Fruit fly (Drosophila melanogaster) whole organism, wandering third instar larva: ENCODE data around the gene Est-P.

Experiments used
- Abd-B ChIP-seq: fragments of >200 bp; optimal IDR thresholded peaks from 2 replicates; lab custom pipeline; 2017; ENCODE audit warnings: missing biosample characterization, missing genetic modification characterization
- CG32264 ChIP-seq: fragments of 200-800 bp; sonication (Bioruptor generic); optimal IDR thresholded peaks from 2 replicates; lab custom pipeline; 2016; ENCODE audit warnings: missing biosample characterization, missing genetic modification characterization
- CG9705 ChIP-seq: fragments of 200-800 bp; sonication (Bioruptor generic); optimal IDR thresholded peaks from 2 replicates; lab custom pipeline; 2018; ENCODE audit warnings: missing biosample characterization, mild to moderate bottlenecking, missing genetic modification characterization
- CrebA ChIP-seq: fragments of 200-800 bp; sonication (Bioruptor generic); optimal IDR thresholded peaks from 2 replicates; lab custom pipeline; 2016; ENCODE audit warnings: missing biosample characterization, mild to moderate bottlenecking, missing genetic modification characterization, borderline replicate concordance
- Dfd ChIP-seq: fragments of >200 bp; optimal IDR thresholded peaks from 2 replicates; lab custom pipeline; 2017; ENCODE audit warnings: missing biosample characterization, missing genetic modification characterization
- Dif ChIP-seq: fragments of 200-275, 200-300 bp; sonication (Bioruptor generic); optimal IDR thresholded peaks from 2 replicates; lab custom pipeline; 2018; ENCODE audit warnings: missing biosample characterization, missing genetic modification characterization; ENCODE audit not compliant: partially characterized antibody
- HLH106 ChIP-seq: fragments of 200-800 bp; optimal IDR thresholded peaks from 3 replicates; lab custom pipeline; 2019; ENCODE audit warnings: missing biosample characterization, mild to moderate bottlenecking, missing genetic modification characterization, moderate library complexity
- Hr78 ChIP-seq: fragments of >200 bp; optimal IDR thresholded peaks from 2 replicates; lab custom pipeline; 2017; ENCODE audit warnings: missing biosample characterization, missing genetic modification characterization
- Jra ChIP-seq: sonication (Bioruptor generic); optimal IDR thresholded peaks from 2 replicates; lab custom pipeline; 2016; ENCODE audit warnings: missing biosample characterization, missing genetic modification characterization
- Mio ChIP-seq: sonication (Bioruptor generic); optimal IDR thresholded peaks from 2 replicates; lab custom pipeline; 2016; ENCODE audit warnings: missing biosample characterization, missing genetic modification characterization
- Myc ChIP-seq: fragments of >200 bp; optimal IDR thresholded peaks from 2 replicates; lab custom pipeline; 2017
- N ChIP-seq: fragments of >200 bp; optimal IDR thresholded peaks from 2 replicates; lab custom pipeline; 2018; ENCODE audit warnings: missing biosample characterization, missing external identifiers, missing genetic modification characterization
- OdsH ChIP-seq: fragments of 200-800 bp; sonication (Bioruptor generic); optimal IDR thresholded peaks from 2 replicates; lab custom pipeline; 2016; ENCODE audit warnings: missing biosample characterization, mild to moderate bottlenecking, missing genetic modification characterization
- Rel ChIP-seq, 2 experiments: fragments of 200-800 bp; sonication (Bioruptor generic) in 1 of 2; optimal IDR thresholded peaks; 2 replicates in 1 of 2; 3 replicates in 1 of 2; lab custom pipeline; 2016 to 2019; ENCODE audit warnings: mild to moderate bottlenecking in 2 of 2, missing biosample characterization in 2 of 2, missing genetic modification characterization in 2 of 2, moderate library complexity in 1 of 2
- Sp1 ChIP-seq: fragments of 200-800 bp; sonication (Bioruptor generic); optimal IDR thresholded peaks from 3 replicates; lab custom pipeline; 2019; ENCODE audit warnings: missing biosample characterization, mild to moderate bottlenecking, missing genetic modification characterization, moderate library complexity
- Vsx2 ChIP-seq: fragments of 200-300, 225-300 bp; sonication (Bioruptor generic); optimal IDR thresholded peaks from 2 replicates; lab custom pipeline; 2018; ENCODE audit warnings: missing biosample characterization, missing genetic modification characterization; ENCODE audit not compliant: partially characterized antibody
- br ChIP-seq: fragments of 200-800 bp; sonication (Bioruptor generic); optimal IDR thresholded peaks from 2 replicates; lab custom pipeline; 2016; ENCODE audit warnings: missing biosample characterization, missing genetic modification characterization
- brk ChIP-seq: fragments of 200-800 bp; sonication (Bioruptor generic); optimal IDR thresholded peaks from 2 replicates; lab custom pipeline; 2016; ENCODE audit warnings: missing biosample characterization, mild to moderate bottlenecking, missing genetic modification characterization
- dl ChIP-seq, 2 experiments: fragments of 175-275, 200-275 bp in 1 of 2; fragments of 200-275 bp in 1 of 2; sonication (Bioruptor generic); optimal IDR thresholded peaks; lab custom pipeline; 2018; ENCODE audit warnings: mild to moderate bottlenecking in 2 of 2, missing biosample characterization in 2 of 2, missing genetic modification characterization in 2 of 2, moderate library complexity in 2 of 2; ENCODE audit not compliant: partially characterized antibody in 2 of 2, insufficient read depth in 1 of 2
- dmrt93B ChIP-seq: fragments of 200-800 bp; sonication (Bioruptor generic); optimal IDR thresholded peaks from 2 replicates; lab custom pipeline; 2018; ENCODE audit warnings: missing biosample characterization, mild to moderate bottlenecking, missing genetic modification characterization
- dsf ChIP-seq: sonication (Bioruptor generic); optimal IDR thresholded peaks from 2 replicates; lab custom pipeline; 2016; ENCODE audit warnings: missing biosample characterization, missing genetic modification characterization, borderline replicate concordance
- ey ChIP-seq: fragments of 200-800 bp; sonication (Bioruptor generic); optimal IDR thresholded peaks from 2 replicates; lab custom pipeline; 2016; ENCODE audit warnings: missing biosample characterization, missing genetic modification characterization
- foxo ChIP-seq, 2 experiments: fragments of 200-800 bp; sonication (Bioruptor generic); optimal IDR thresholded peaks; 2 replicates in 1 of 2; 3 replicates in 1 of 2; lab custom pipeline; 2016 to 2017; ENCODE audit warnings: missing biosample characterization in 2 of 2, missing genetic modification characterization in 2 of 2
- fru ChIP-seq: fragments of 200-800 bp; sonication (Bioruptor generic); optimal IDR thresholded peaks from 3 replicates; lab custom pipeline; 2016; ENCODE audit warnings: missing biosample characterization, mild to moderate bottlenecking, missing genetic modification characterization
- h ChIP-seq: fragments of 200-800 bp; sonication (Bioruptor generic); optimal IDR thresholded peaks from 3 replicates; lab custom pipeline; 2016; ENCODE audit warnings: missing biosample characterization, mild to moderate bottlenecking, missing genetic modification characterization
- jim ChIP-seq: fragments of 175-275, 200-325 bp; sonication (Bioruptor generic); optimal IDR thresholded peaks from 2 replicates; lab custom pipeline; 2016; ENCODE audit warnings: missing biosample characterization, mild to moderate bottlenecking, missing genetic modification characterization
- lola ChIP-seq: fragments of >200 bp; optimal IDR thresholded peaks from 2 replicates; lab custom pipeline; 2017; ENCODE audit warnings: missing biosample characterization, missing genetic modification characterization
- pan ChIP-seq: fragments of >200 bp; optimal IDR thresholded peaks from 2 replicates; lab custom pipeline; 2017
- psq ChIP-seq: fragments of 200-800 bp; sonication (Bioruptor generic); optimal IDR thresholded peaks from 3 replicates; lab custom pipeline; 2017; ENCODE audit warnings: missing biosample characterization, mild to moderate bottlenecking, missing genetic modification characterization, moderate library complexity
- rgr ChIP-seq: fragments of 200-800 bp; sonication (Bioruptor generic); optimal IDR thresholded peaks from 3 replicates; lab custom pipeline; 2016; ENCODE audit warnings: missing biosample characterization, mild to moderate bottlenecking, missing genetic modification characterization
- sage ChIP-seq: fragments of 200-800 bp; sonication (Bioruptor generic); optimal IDR thresholded peaks from 2 replicates; lab custom pipeline; 2016; ENCODE audit warnings: missing biosample characterization, mild to moderate bottlenecking, missing genetic modification characterization
- sv ChIP-seq: fragments of 200-800 bp; sonication (Bioruptor generic); optimal IDR thresholded peaks from 3 replicates; lab custom pipeline; 2016; ENCODE audit warnings: missing biosample characterization, missing genetic modification characterization
- tai ChIP-seq: sonication (Bioruptor generic); optimal IDR thresholded peaks from 2 replicates; lab custom pipeline; 2016; ENCODE audit warnings: missing biosample characterization, missing genetic modification characterization
- usp ChIP-seq: fragments of >200 bp; optimal IDR thresholded peaks from 2 replicates; lab custom pipeline; 2017; ENCODE audit warnings: missing biosample characterization, missing genetic modification characterization
- woc ChIP-seq: sonication (Bioruptor generic); optimal IDR thresholded peaks from 2 replicates; lab custom pipeline; 2016; ENCODE audit warnings: missing biosample characterization, mild to moderate bottlenecking, missing genetic modification characterization

Gene Est-P

dm6 chr3L:12202980-12203379 is 12.4 kb downstream of the Est-P start:
- no peak for TF ChIP-seq N (GFP tag; lab: Kevin White, UChicago)
- TF ChIP-seq Rel (GFP tag; optimal IDR thresholded peaks at IDR 0.05; lab: Kevin White, UChicago), result no peak
- TF ChIP-seq Rel (tag; optimal IDR thresholded peaks at IDR 0.05; lab: Kevin White, UChicago), result peak; percentile 10

dm6 chr3L:12203736-12204135 is 13.2 kb downstream of the Est-P start, which contains the start of gene Ak1:
Ak1 (minus strand) TSS chr3L:12204082.
- TF ChIP-seq jim (GFP tag; lab: Kevin White, UChicago), result no peak
- TF ChIP-seq HLH106 (tag; lab: Kevin White, UChicago), result no peak
- no peak for TF ChIP-seq N (GFP tag; lab: Kevin White, UChicago)
- no peak for TF ChIP-seq Mio
- TF ChIP-seq dmrt93B (GFP tag; lab: Kevin White, UChicago), result no peak
- no peak for TF ChIP-seq Jra (GFP tag; lab: Kevin White, UChicago)
- no peak for TF ChIP-seq Hr78 (GFP tag; lab: Kevin White, UChicago)
- TF ChIP-seq foxo (GFP tag; optimal IDR thresholded peaks at IDR 0.05; lab: Kevin White, UChicago), result no peak
- no peak for TF ChIP-seq woc (GFP tag; lab: Kevin White, UChicago)
- no peak for TF ChIP-seq rgr (GFP tag; lab: Kevin White, UChicago)
- TF ChIP-seq sv (GFP tag; lab: Kevin White, UChicago), result no peak
- TF ChIP-seq usp (GFP tag; lab: Kevin White, UChicago), result no peak
- TF ChIP-seq Abd-B (GFP tag; lab: Kevin White, UChicago), result no peak
- TF ChIP-seq brk, result no peak
- no peak for TF ChIP-seq ey (GFP tag; lab: Kevin White, UChicago)
- no peak for TF ChIP-seq psq
- no peak for TF ChIP-seq CrebA (GFP tag; lab: Kevin White, UChicago)

dm6 chr3L:12205848-12206247 is 15.3 kb downstream of the Est-P start, which contains the start of gene Tsen54:
Tsen54 (minus strand) TSS chr3L:12206022.
- TF ChIP-seq jim (GFP tag; lab: Kevin White, UChicago) (no peak), foxo (GFP tag; optimal IDR thresholded peaks at IDR 0.05; lab: Kevin White, UChicago) (no peak), h (GFP tag; lab: Kevin White, UChicago) (no peak), tai (no peak), lola (GFP tag; lab: Kevin White, UChicago) (no peak), brk (no peak)

dm6 chr3L:12222945-12223634 is 32.6 kb downstream of the Est-P start:
- TF ChIP-seq Rel (GFP tag; optimal IDR thresholded peaks at IDR 0.05; lab: Kevin White, UChicago) (no peak), Rel (tag; optimal IDR thresholded peaks at IDR 0.05; lab: Kevin White, UChicago) (no peak), dl (GFP tag; optimal IDR thresholded peaks at IDR 0.05; lab: Kevin White, UChicago; ENCODE audit: insufficient read depth in 1 of 2, partially characterized antibody in 2 of 2) (no peak), sage (GFP tag; lab: Kevin White, UChicago) (no peak), dmrt93B (GFP tag; lab: Kevin White, UChicago) (no peak), fru (no peak), CG9705 (GFP tag; lab: Kevin White, UChicago) (no peak), Dif (no peak), Sp1 (GFP tag; lab: Kevin White, UChicago) (no peak), Vsx2 (GFP tag; lab: Kevin White, UChicago) (no peak), pan (no peak), h (GFP tag; lab: Kevin White, UChicago) (no peak), woc (GFP tag; lab: Kevin White, UChicago) (no peak), psq (no peak)

- TF ChIP-seq psq (no peak), Abd-B (GFP tag; lab: Kevin White, UChicago) (no peak), jim (GFP tag; lab: Kevin White, UChicago) (no peak), CG32264 (GFP tag; lab: Kevin White, UChicago) (no peak), Dfd (GFP tag; lab: Kevin White, UChicago) (no peak), sage (GFP tag; lab: Kevin White, UChicago) (no peak), OdsH (GFP tag; lab: Kevin White, UChicago) (no peak), CG9705 (GFP tag; lab: Kevin White, UChicago) (no peak), woc (GFP tag; lab: Kevin White, UChicago) (no peak), dsf (GFP tag; lab: Kevin White, UChicago) (no peak), lola (GFP tag; lab: Kevin White, UChicago) (no peak), HLH106 (tag; lab: Kevin White, UChicago) (no peak), Vsx2 (GFP tag; lab: Kevin White, UChicago) (no peak), Sp1 (GFP tag; lab: Kevin White, UChicago) (no peak), Myc (lab: Kevin White, UChicago) (no peak), foxo (GFP tag; optimal IDR thresholded peaks at IDR 0.05; lab: Kevin White, UChicago) (no peak), ey (GFP tag; lab: Kevin White, UChicago) (no peak), usp (GFP tag; lab: Kevin White, UChicago) (no peak), br (GFP tag; lab: Kevin White, UChicago) (no peak)
Observed at dm6 chr3L:12223635-12224016, 33.1 kb downstream of the Est-P start.
